Worm (Caenorhabditis elegans) whole organism, mixed stage, embryonic: ENCODE data around the gene Y54G2A.10.
"Not testable (repeated sequence)": the region's sequence is repeated elsewhere in the genome, so short reads cannot be mapped to it uniquely, and the experiment has no call there.

ENCODE experiments used
- M03D4.4 ChIP-seq: sonication (generic microtip); optimal IDR thresholded peaks from 2 replicates; lab custom pipeline; 2017; ENCODE audit warnings: mild to moderate bottlenecking, missing genetic modification characterization, missing compliant biosample characterization
- bed-3 ChIP-seq: fragments of 200-800 bp; sonication (Bioruptor generic); optimal IDR thresholded peaks from 3 replicates; lab custom pipeline; 2018; ENCODE audit warnings: mild to moderate bottlenecking, missing genetic modification characterization, moderate library complexity, missing compliant biosample characterization
- blmp-1 ChIP-seq: fragments of 150-350 bp; optimal IDR thresholded peaks from 2 replicates; lab custom pipeline; 2014; ENCODE audit warnings: missing biosample characterization, missing genetic modification characterization
- ceh-39 ChIP-seq: fragments of 150-350 bp; optimal IDR thresholded peaks from 2 replicates; lab custom pipeline; 2014; ENCODE audit warnings: missing biosample characterization, missing genetic modification characterization
- ceh-43 ChIP-seq: fragments of 200-800 bp; sonication (Bioruptor generic); optimal IDR thresholded peaks from 2 replicates; lab custom pipeline; 2018; ENCODE audit warnings: mild to moderate bottlenecking, missing genetic modification characterization, moderate library complexity, missing compliant biosample characterization
- ceh-83 ChIP-seq: fragments of 200-800 bp; sonication (Bioruptor generic); optimal IDR thresholded peaks from 2 replicates; lab custom pipeline; 2018; ENCODE audit warnings: mild to moderate bottlenecking, missing genetic modification characterization, missing compliant biosample characterization
- ces-1 ChIP-seq: fragments of 150-350 bp; optimal IDR thresholded peaks from 2 replicates; lab custom pipeline; 2014; ENCODE audit warnings: missing biosample characterization, missing genetic modification reagents, missing genetic modification characterization
- cnd-1 ChIP-seq: fragments of 200-800 bp; sonication (Bioruptor generic); optimal IDR thresholded peaks from 2 replicates; lab custom pipeline; 2018; ENCODE audit warnings: mild to moderate bottlenecking, missing genetic modification characterization, missing compliant biosample characterization
- drap-1 ChIP-seq: fragments of 200-800 bp; sonication (Bioruptor generic); optimal IDR thresholded peaks from 3 replicates; lab custom pipeline; 2018; ENCODE audit warnings: mild to moderate bottlenecking, missing genetic modification characterization, missing compliant biosample characterization
- elt-1 ChIP-seq: sonication (generic microtip); optimal IDR thresholded peaks from 2 replicates; lab custom pipeline; 2017; ENCODE audit warnings: missing genetic modification characterization, mild to moderate bottlenecking, missing compliant biosample characterization, antibody characterized with exemption, moderate library complexity, borderline replicate concordance; ENCODE audit not compliant: insufficient read depth
- elt-3 ChIP-seq: fragments of 150-350 bp; optimal IDR thresholded peaks from 2 replicates; lab custom pipeline; 2014; ENCODE audit warnings: missing biosample characterization, missing genetic modification characterization
- flh-1 ChIP-seq: fragments of 200-800 bp; sonication (Bioruptor generic); optimal IDR thresholded peaks from 2 replicates; lab custom pipeline; 2018; ENCODE audit warnings: mild to moderate bottlenecking, missing genetic modification characterization, moderate library complexity, missing compliant biosample characterization
- ham-2 ChIP-seq: fragments of 200-800 bp; sonication (Bioruptor generic); optimal IDR thresholded peaks from 2 replicates; lab custom pipeline; 2018; ENCODE audit warnings: mild to moderate bottlenecking, missing genetic modification characterization, missing compliant biosample characterization
- hlh-1 ChIP-seq: fragments of 150-350 bp; optimal IDR thresholded peaks from 2 replicates; lab custom pipeline; 2014; ENCODE audit warnings: missing biosample characterization, missing genetic modification reagents, missing genetic modification characterization
- lin-13 ChIP-seq: fragments of 150-350 bp; optimal IDR thresholded peaks from 2 replicates; lab custom pipeline; 2014; ENCODE audit warnings: missing biosample characterization, missing genetic modification characterization
- lin-32 ChIP-seq: fragments of 200-800 bp; sonication (Bioruptor generic); optimal IDR thresholded peaks from 2 replicates; lab custom pipeline; 2018; ENCODE audit warnings: mild to moderate bottlenecking, missing genetic modification characterization, missing compliant biosample characterization
- lsy-2 ChIP-seq: fragments of 150-350 bp; optimal IDR thresholded peaks from 2 replicates; lab custom pipeline; 2014; ENCODE audit warnings: missing biosample characterization, missing genetic modification characterization
- mab-5 ChIP-seq: fragments of 150-350 bp; optimal IDR thresholded peaks from 2 replicates; lab custom pipeline; 2014; ENCODE audit warnings: missing biosample characterization, missing genetic modification characterization
- mep-1 ChIP-seq: fragments of 150-350 bp; optimal IDR thresholded peaks from 2 replicates; lab custom pipeline; 2017; ENCODE audit warnings: missing biosample characterization, missing genetic modification reagents, missing genetic modification characterization, inconsistent platforms
- mls-2 ChIP-seq: sonication (generic microtip); optimal IDR thresholded peaks from 2 replicates; lab custom pipeline; 2016; ENCODE audit warnings: mild to moderate bottlenecking, missing genetic modification characterization, moderate library complexity, missing compliant biosample characterization
- nhr-12 ChIP-seq: fragments of 150-350 bp; optimal IDR thresholded peaks from 2 replicates; lab custom pipeline; 2014; ENCODE audit warnings: missing biosample characterization, missing genetic modification characterization
- nhr-2 ChIP-seq: fragments of 150-350 bp; optimal IDR thresholded peaks from 2 replicates; lab custom pipeline; 2014; ENCODE audit warnings: missing biosample characterization, missing genetic modification characterization
- nhr-237 ChIP-seq: fragments of 150-350 bp; optimal IDR thresholded peaks from 2 replicates; lab custom pipeline; 2014; ENCODE audit warnings: missing biosample characterization, missing genetic modification characterization
- nhr-28 ChIP-seq: fragments of 150-350 bp; optimal IDR thresholded peaks from 2 replicates; lab custom pipeline; 2014; ENCODE audit warnings: missing biosample characterization, missing genetic modification characterization
- nhr-76 ChIP-seq: sonication (generic microtip); optimal IDR thresholded peaks from 2 replicates; lab custom pipeline; 2017; ENCODE audit warnings: missing biosample characterization, missing genetic modification characterization
- pha-4 ChIP-seq: fragments of 150-350 bp; optimal IDR thresholded peaks from 2 replicates; lab custom pipeline; 2018; ENCODE audit warnings: missing biosample characterization, missing genetic modification reagents, missing genetic modification characterization
- sem-2 ChIP-seq: fragments of 200-800 bp; sonication (Bioruptor generic); optimal IDR thresholded peaks from 2 replicates; lab custom pipeline; 2018; ENCODE audit warnings: mild to moderate bottlenecking, missing genetic modification characterization, missing compliant biosample characterization
- snpc-4 ChIP-seq: fragments of 150-350 bp; optimal IDR thresholded peaks from 2 replicates; lab custom pipeline; 2014; ENCODE audit warnings: missing biosample characterization, missing genetic modification characterization
- sptf-1 ChIP-seq: sonication (generic microtip); optimal IDR thresholded peaks from 2 replicates; lab custom pipeline; 2017; ENCODE audit warnings: mild to moderate bottlenecking, missing genetic modification characterization, moderate library complexity, missing compliant biosample characterization
- tbx-8 ChIP-seq: fragments of 200-800 bp; sonication (Bioruptor generic); optimal IDR thresholded peaks from 2 replicates; lab custom pipeline; 2018; ENCODE audit warnings: mild to moderate bottlenecking, missing genetic modification characterization, moderate library complexity, missing compliant biosample characterization
- unc-120 ChIP-seq: sonication (generic microtip); optimal IDR thresholded peaks from 2 replicates; lab custom pipeline; 2017; ENCODE audit warnings: missing genetic modification characterization, missing compliant biosample characterization; ENCODE audit not compliant: poor library complexity, severe bottlenecking
- unc-39 ChIP-seq: fragments of 150-350 bp; optimal IDR thresholded peaks from 2 replicates; lab custom pipeline; 2014; ENCODE audit warnings: missing biosample characterization, missing genetic modification characterization
- unc-62 ChIP-seq: fragments of 150-350 bp; optimal IDR thresholded peaks from 2 replicates; lab custom pipeline; 2014; ENCODE audit warnings: missing biosample characterization, missing genetic modification reagents, missing genetic modification characterization
- zip-8 ChIP-seq: fragments of 150-350 bp; optimal IDR thresholded peaks from 2 replicates; lab custom pipeline; 2014; ENCODE audit warnings: missing biosample characterization, missing genetic modification characterization
- ztf-11 ChIP-seq: fragments of 150-350 bp; optimal IDR thresholded peaks from 2 replicates; lab custom pipeline; 2014; ENCODE audit warnings: missing biosample characterization, missing genetic modification characterization

Y54G2A.10 gene

ce11 chrIV:2799890-2800289 lies 401 bp downstream of the Y54G2A.10 start:
- TF ChIP-seq sptf-1 (no peak), nhr-28 (tag; lab: Kevin White, UChicago) (no peak), elt-1 (tag; lab: Kevin White, UChicago) (no peak), ztf-11 (tag; lab: Kevin White, UChicago) (no peak), tbx-8 (GFP tag; lab: Kevin White, UChicago) (no peak), cnd-1 (tag; lab: Kevin White, UChicago) (no peak), M03D4.4 (no peak), unc-120 (tag; lab: Kevin White, UChicago) (no peak), sem-2 (GFP tag; lab: Kevin White, UChicago) (no peak), elt-3 (tag; lab: Kevin White, UChicago) (no peak), ceh-39 (tag; lab: Kevin White, UChicago) (no peak), mls-2 (tag; lab: Kevin White, UChicago) (no peak), snpc-4 (tag; lab: Kevin White, UChicago) (no peak), mep-1 (tag; lab: Kevin White, UChicago) (no peak)

- TF ChIP-seq sptf-1 (peak; percentile 29), snpc-4 (tag; lab: Kevin White, UChicago) (no peak), lin-32 (no peak), bed-3 (GFP tag; lab: Kevin White, UChicago) (peak; percentile 13), cnd-1 (tag; lab: Kevin White, UChicago) (peak; percentile 33), flh-1 (no peak), lin-13 (tag; lab: Kevin White, UChicago) (no peak), nhr-237 (tag; lab: Kevin White, UChicago) (no peak), ceh-83 (peak; percentile 38), lsy-2 (tag; lab: Kevin White, UChicago) (no peak), pha-4 (tag; lab: Kevin White, UChicago) (no peak), ztf-11 (tag; lab: Kevin White, UChicago) (no peak), nhr-12 (no peak), mls-2 (tag; lab: Kevin White, UChicago) (no peak), mep-1 (tag; lab: Kevin White, UChicago) (no peak), ces-1 (no peak), elt-1 (tag; lab: Kevin White, UChicago) (no peak), unc-39 (tag; lab: Kevin White, UChicago) (no peak), zip-8 (tag; lab: Kevin White, UChicago) (no peak), nhr-28 (tag; lab: Kevin White, UChicago) (no peak), unc-120 (tag; lab: Kevin White, UChicago) (peak; percentile 24), unc-62 (GFP tag; lab: Kevin White, UChicago) (no peak), ceh-39 (tag; lab: Kevin White, UChicago) (no peak), ham-2 (GFP tag; lab: Kevin White, UChicago) (no peak), drap-1 (GFP tag; lab: Kevin White, UChicago) (peak; percentile 18), nhr-2 (tag; lab: Kevin White, UChicago) (no peak), elt-3 (tag; lab: Kevin White, UChicago) (no peak), sem-2 (GFP tag; lab: Kevin White, UChicago) (no peak)
These were observed 1.5 kb downstream of the Y54G2A.10 start for ce11 chrIV:2801004-2801403.

ce11 chrIV:2801558-2801957 lies 2.1 kb downstream of the Y54G2A.10 start, which contains the start of gene Y54G2A.44:
Gene Y54G2A.44 (plus strand): TSS chrIV:2801858.
- not testable (repeated sequence) for TF ChIP-seq M03D4.4; cnd-1 (tag; lab: Kevin White, UChicago); lin-32

ce11 chrIV:2802193-2802592 lies 2.7 kb downstream of the Y54G2A.10 start:
- TF ChIP-seq nhr-237 (tag; lab: Kevin White, UChicago): no peak
- no peak for TF ChIP-seq blmp-1 (tag; lab: Kevin White, UChicago)
- peak; percentile 14 for TF ChIP-seq lin-32
- TF ChIP-seq ceh-43 (GFP tag; lab: Kevin White, UChicago): peak; percentile 23
- no peak for TF ChIP-seq flh-1
- peak; percentile 25 for TF ChIP-seq unc-120 (tag; lab: Kevin White, UChicago)
- peak; percentile 63 for TF ChIP-seq ceh-83
- peak; percentile 51 for TF ChIP-seq sptf-1
- TF ChIP-seq unc-62 (GFP tag; lab: Kevin White, UChicago): no peak
- TF ChIP-seq elt-1 (tag; lab: Kevin White, UChicago): no peak
- no peak for TF ChIP-seq mab-5 (tag; lab: Kevin White, UChicago)
- no peak for TF ChIP-seq ceh-39 (tag; lab: Kevin White, UChicago)
- no peak for TF ChIP-seq ces-1
- no peak for TF ChIP-seq unc-39 (tag; lab: Kevin White, UChicago)
- no peak for TF ChIP-seq hlh-1 (tag; lab: Kevin White, UChicago)
- TF ChIP-seq snpc-4 (tag; lab: Kevin White, UChicago): no peak
- no peak for TF ChIP-seq bed-3 (GFP tag; lab: Kevin White, UChicago)
- TF ChIP-seq sem-2 (GFP tag; lab: Kevin White, UChicago): peak; percentile 39
- TF ChIP-seq nhr-2 (tag; lab: Kevin White, UChicago): no peak
- TF ChIP-seq drap-1 (GFP tag; lab: Kevin White, UChicago): no peak
- TF ChIP-seq lsy-2 (tag; lab: Kevin White, UChicago): no peak
- TF ChIP-seq zip-8 (tag; lab: Kevin White, UChicago): no peak
- TF ChIP-seq mep-1 (tag; lab: Kevin White, UChicago): no peak
- no peak for TF ChIP-seq pha-4 (tag; lab: Kevin White, UChicago)
- peak; percentile 42 for TF ChIP-seq cnd-1 (tag; lab: Kevin White, UChicago)
- no peak for TF ChIP-seq ztf-11 (tag; lab: Kevin White, UChicago)
- TF ChIP-seq tbx-8 (GFP tag; lab: Kevin White, UChicago): peak; percentile 5
- TF ChIP-seq M03D4.4: peak; percentile 56
- TF ChIP-seq nhr-12: no peak
- TF ChIP-seq nhr-28 (tag; lab: Kevin White, UChicago): no peak
- no peak for TF ChIP-seq lin-13 (tag; lab: Kevin White, UChicago)
- TF ChIP-seq ham-2 (GFP tag; lab: Kevin White, UChicago): no peak
- peak; percentile 28 for TF ChIP-seq mls-2 (tag; lab: Kevin White, UChicago)
- no peak for TF ChIP-seq elt-3 (tag; lab: Kevin White, UChicago)
- no peak for TF ChIP-seq nhr-76
